Fruit fly (Drosophila melanogaster) whole organism, prepupa: ENCODE measurements around the gene Zmynd8.

Experiments used
- Blimp-1 ChIP-seq: fragments of 200-800 bp; sonication (Bioruptor generic); optimal IDR thresholded peaks from 3 replicates; lab custom pipeline; 2017; ENCODE audit warnings: missing biosample characterization, missing genetic modification characterization, mild to moderate bottlenecking, moderate library complexity, missing genetic modification reagents
- CG10669 ChIP-seq: fragments of 200-800 bp; sonication (Bioruptor generic); optimal IDR thresholded peaks from 3 replicates; lab custom pipeline; 2018; ENCODE audit warnings: missing biosample characterization, mild to moderate bottlenecking, missing genetic modification characterization, moderate library complexity
- CG11294 ChIP-seq: fragments of 200-800 bp; sonication (Bioruptor generic); IDR thresholded peaks from 2 replicates; pipeline ENCODE4 v1.3.6; 2022; ENCODE audit warnings: missing biosample characterization, missing genetic modification characterization
- CG11762 ChIP-seq: fragments of 200-800 bp; sonication (Bioruptor generic); optimal IDR thresholded peaks from 3 replicates; lab custom pipeline; 2016; ENCODE audit warnings: missing biosample characterization, missing genetic modification characterization; ENCODE audit not compliant: insufficient read depth
- CG11902 ChIP-seq: fragments of 200-800 bp; sonication (Bioruptor generic); optimal IDR thresholded peaks from 3 replicates; lab custom pipeline; 2016; ENCODE audit warnings: missing biosample characterization, missing genetic modification characterization
- CG15336 ChIP-seq: fragments of 200-800 bp; sonication (Bioruptor generic); IDR thresholded peaks from 2 replicates; pipeline ENCODE4 v1.3.6; 2022; ENCODE audit warnings: missing biosample characterization, missing genetic modification characterization
- CG16779 ChIP-seq: fragments of 200-800 bp; sonication (Bioruptor generic); optimal IDR thresholded peaks from 3 replicates; lab custom pipeline; 2017; ENCODE audit warnings: missing biosample characterization, mild to moderate bottlenecking, missing genetic modification characterization
- CG3032 ChIP-seq: fragments of 200-800 bp; optimal IDR thresholded peaks from 2 replicates; lab custom pipeline; 2019; ENCODE audit warnings: missing biosample characterization, mild to moderate bottlenecking, missing genetic modification characterization, moderate library complexity
- CG31627 ChIP-seq: fragments of 200-800 bp; sonication (Bioruptor generic); optimal IDR thresholded peaks from 3 replicates; lab custom pipeline; 2016; ENCODE audit warnings: missing biosample characterization, missing genetic modification characterization
- CG32006 ChIP-seq: fragments of 200-800 bp; sonication (Bioruptor generic); optimal IDR thresholded peaks from 3 replicates; lab custom pipeline; 2017; ENCODE audit warnings: missing biosample characterization, mild to moderate bottlenecking, missing genetic modification characterization
- CG3919 ChIP-seq: fragments of 200-800 bp; sonication (Bioruptor generic); optimal IDR thresholded peaks from 3 replicates; lab custom pipeline; 2016; ENCODE audit warnings: missing biosample characterization, missing genetic modification characterization
- CG4318 ChIP-seq: fragments of 200-800 bp; sonication (Bioruptor generic); optimal IDR thresholded peaks from 3 replicates; lab custom pipeline; 2017; ENCODE audit warnings: missing biosample characterization, mild to moderate bottlenecking, missing genetic modification characterization
- CG6163 ChIP-seq: fragments of 200-800 bp; sonication (Bioruptor generic); IDR thresholded peaks from 3 replicates; pipeline ENCODE4 v1.3.6; 2022; ENCODE audit warnings: missing biosample characterization, missing genetic modification characterization
- CG6854 ChIP-seq: fragments of 200-800 bp; sonication (Bioruptor generic); optimal IDR thresholded peaks from 2 replicates; lab custom pipeline; 2017; ENCODE audit warnings: missing biosample characterization, mild to moderate bottlenecking, missing genetic modification characterization
- CG7368 ChIP-seq: fragments of 200-800 bp; sonication (Bioruptor generic); optimal IDR thresholded peaks from 3 replicates; lab custom pipeline; 2016; ENCODE audit warnings: missing biosample characterization, missing genetic modification characterization
- CG8119 ChIP-seq: fragments of 200-800 bp; sonication (Bioruptor generic); IDR thresholded peaks from 3 replicates; pipeline ENCODE4 v1.3.6; 2022; ENCODE audit warnings: missing biosample characterization, missing genetic modification characterization
- CG8319 ChIP-seq: fragments of 200-800 bp; sonication (Bioruptor generic); optimal IDR thresholded peaks from 3 replicates; lab custom pipeline; 2016; ENCODE audit warnings: missing biosample characterization, missing genetic modification characterization
- CG8632 ChIP-seq: fragments of 200-800 bp; sonication (Bioruptor generic); optimal IDR thresholded peaks from 3 replicates; lab custom pipeline; 2016; ENCODE audit warnings: missing biosample characterization, missing genetic modification characterization
- CG9139 ChIP-seq: fragments of 200-800 bp; sonication (Bioruptor generic); optimal IDR thresholded peaks from 3 replicates; lab custom pipeline; 2017; ENCODE audit warnings: missing biosample characterization, mild to moderate bottlenecking, missing genetic modification characterization
- Hr39 ChIP-seq: fragments of 200-800 bp; sonication (Bioruptor generic); optimal IDR thresholded peaks from 2 replicates; lab custom pipeline; 2016; ENCODE audit warnings: missing biosample characterization, missing genetic modification characterization
- Lpt ChIP-seq: fragments of 200-800 bp; sonication (Bioruptor generic); optimal IDR thresholded peaks from 3 replicates; lab custom pipeline; 2016; ENCODE audit warnings: missing biosample characterization, missing genetic modification characterization
- OdsH ChIP-seq: fragments of 200-800 bp; sonication (Bioruptor generic); optimal IDR thresholded peaks from 3 replicates; lab custom pipeline; 2016; ENCODE audit warnings: missing biosample characterization, missing genetic modification characterization
- Sox15 ChIP-seq: fragments of 200-800 bp; sonication (Bioruptor generic); optimal IDR thresholded peaks from 3 replicates; lab custom pipeline; 2016; ENCODE audit warnings: missing biosample characterization, missing genetic modification characterization
- achi ChIP-seq: fragments of 200-800 bp; sonication (Bioruptor generic); optimal IDR thresholded peaks from 3 replicates; lab custom pipeline; 2016; ENCODE audit warnings: missing biosample characterization, missing genetic modification characterization
- acj6 ChIP-seq: fragments of 200-800 bp; sonication (Bioruptor generic); optimal IDR thresholded peaks from 3 replicates; lab custom pipeline; 2016; ENCODE audit warnings: missing biosample characterization, missing genetic modification characterization
- cyc ChIP-seq: fragments of 200-800 bp; sonication (Bioruptor generic); optimal IDR thresholded peaks from 3 replicates; lab custom pipeline; 2016; ENCODE audit warnings: missing biosample characterization, missing genetic modification characterization
- dac ChIP-seq: fragments of 200-800 bp; sonication (Bioruptor generic); optimal IDR thresholded peaks from 2 replicates; lab custom pipeline; 2017; ENCODE audit warnings: missing biosample characterization, mild to moderate bottlenecking, missing genetic modification characterization
- eg ChIP-seq: fragments of 200-800 bp; sonication (Bioruptor generic); IDR thresholded peaks from 3 replicates; pipeline ENCODE4 v1.3.6; 2022; ENCODE audit warnings: missing biosample characterization, missing genetic modification characterization
- fd59A ChIP-seq: fragments of 200-800 bp; sonication (Bioruptor generic); optimal IDR thresholded peaks from 2 replicates; lab custom pipeline; 2017; ENCODE audit warnings: missing biosample characterization, mild to moderate bottlenecking, missing genetic modification characterization, missing genetic modification reagents
- fkh ChIP-seq: fragments of 200-800 bp; sonication (Bioruptor generic); optimal IDR thresholded peaks from 3 replicates; lab custom pipeline; 2017; ENCODE audit warnings: missing biosample characterization, mild to moderate bottlenecking, missing genetic modification characterization, moderate library complexity
- lz ChIP-seq: fragments of 200-800 bp; sonication (Bioruptor generic); optimal IDR thresholded peaks from 3 replicates; lab custom pipeline; 2016; ENCODE audit warnings: missing biosample characterization, missing genetic modification characterization
- salr ChIP-seq, 2 experiments: fragments of 200-800 bp; sonication (Bioruptor generic); optimal IDR thresholded peaks; 3 replicates each; lab custom pipeline; 2016 to 2018; ENCODE audit warnings: missing biosample characterization in 2 of 2, missing genetic modification characterization in 2 of 2, mild to moderate bottlenecking in 1 of 2
- spab ChIP-seq: fragments of 200-800 bp; sonication (Bioruptor generic); optimal IDR thresholded peaks from 2 replicates; lab custom pipeline; 2017; ENCODE audit warnings: missing biosample characterization, mild to moderate bottlenecking, missing genetic modification characterization, missing genetic modification reagents
- ss ChIP-seq, 2 experiments: fragments of 200-800 bp; sonication (Bioruptor generic); optimal IDR thresholded peaks; 2 replicates in 1 of 2; 3 replicates in 1 of 2; lab custom pipeline; 2017 to 2018; ENCODE audit warnings: mild to moderate bottlenecking in 2 of 2, missing biosample characterization in 2 of 2, missing genetic modification characterization in 2 of 2, moderate library complexity in 1 of 2
- topi ChIP-seq: fragments of 200-800 bp; sonication (Bioruptor generic); optimal IDR thresholded peaks from 3 replicates; lab custom pipeline; 2016; ENCODE audit warnings: missing biosample characterization, missing genetic modification characterization
- vri ChIP-seq: fragments of 200-800 bp; sonication (Bioruptor generic); optimal IDR thresholded peaks from 3 replicates; lab custom pipeline; 2016; ENCODE audit warnings: missing biosample characterization, mild to moderate bottlenecking, missing genetic modification characterization

The Zmynd8 gene

dm6 chr3R:31689727-31690126 lies 20.5 kb downstream of the Zmynd8 start (continued):
- TF ChIP-seq CG3919: peak; percentile 57
- no peak for TF ChIP-seq topi (GFP tag; lab: Kevin White, UChicago)
- TF ChIP-seq CG8632 (GFP tag; lab: Kevin White, UChicago): no peak
- no peak for TF ChIP-seq Blimp-1
- TF ChIP-seq Hr39 (GFP tag; lab: Kevin White, UChicago): no peak
- TF ChIP-seq CG3032 (tag; lab: Kevin White, UChicago): peak; percentile 18
- TF ChIP-seq CG10669 (GFP tag; lab: Kevin White, UChicago): peak; percentile 15
- no peak for TF ChIP-seq lz (GFP tag; lab: Kevin White, UChicago)
- peak; percentile 47; the same call in 1 of the 3 replicates for TF ChIP-seq CG8119 (GFP tag; lab: Robert Waterston, UW)
- TF ChIP-seq salr (GFP tag; optimal IDR thresholded peaks at IDR 0.05; lab: Kevin White, UChicago): peak in 1 of 2 experiments; percentile 73
- TF ChIP-seq CG4318: peak; percentile 70
- TF ChIP-seq CG31627 (GFP tag; lab: Kevin White, UChicago): no peak
- TF ChIP-seq eg (GFP tag; lab: Robert Waterston, UW): no peak
- TF ChIP-seq fkh: no peak
- no peak for TF ChIP-seq CG11294 (GFP tag; lab: Robert Waterston, UW)
- TF ChIP-seq fd59A (GFP tag; lab: Kevin White, UChicago): no peak
- peak; percentile 56 for TF ChIP-seq CG15336 (GFP tag; lab: Robert Waterston, UW)
- TF ChIP-seq CG6854 (GFP tag; lab: Kevin White, UChicago): no peak
- TF ChIP-seq CG16779 (tag; lab: Kevin White, UChicago): no peak
- peak; percentile 51 for TF ChIP-seq achi (GFP tag; lab: Kevin White, UChicago)

DNA sequence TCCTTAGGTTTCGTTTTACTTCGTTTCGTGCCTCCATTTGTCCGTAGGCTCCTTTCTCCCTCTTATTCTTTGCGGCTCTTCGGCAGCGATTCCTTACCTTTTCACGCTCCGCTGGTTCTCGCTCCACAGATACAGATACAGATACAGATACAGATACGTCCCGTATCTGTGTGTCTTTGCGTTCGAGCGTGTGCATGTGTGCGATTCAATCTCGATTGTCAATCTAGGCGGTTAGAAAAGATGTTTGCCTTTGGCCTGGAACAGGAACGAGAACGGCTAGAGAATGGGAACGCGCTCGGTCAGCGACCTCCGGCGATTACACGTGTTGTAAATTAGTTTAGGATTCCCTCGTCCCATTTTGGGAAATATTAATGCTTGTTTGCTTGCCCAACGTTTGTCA lies 21.2 kb downstream of the Zmynd8 start:
- no peak for TF ChIP-seq Lpt
- TF ChIP-seq CG6163 (GFP tag; lab: Robert Waterston, UW): 0 out of 3 replicates have a peak, but pooled peaks have one; percentile 14
- TF ChIP-seq, all 60 proteins: peak for 1

- TF ChIP-seq CG7368 (GFP tag; lab: Kevin White, UChicago): no peak
- TF ChIP-seq Hr39 (GFP tag; lab: Kevin White, UChicago): no peak
Observed at dm6 chr3R:31696664-31697063, 27.4 kb downstream of the Zmynd8 start.

DNA sequence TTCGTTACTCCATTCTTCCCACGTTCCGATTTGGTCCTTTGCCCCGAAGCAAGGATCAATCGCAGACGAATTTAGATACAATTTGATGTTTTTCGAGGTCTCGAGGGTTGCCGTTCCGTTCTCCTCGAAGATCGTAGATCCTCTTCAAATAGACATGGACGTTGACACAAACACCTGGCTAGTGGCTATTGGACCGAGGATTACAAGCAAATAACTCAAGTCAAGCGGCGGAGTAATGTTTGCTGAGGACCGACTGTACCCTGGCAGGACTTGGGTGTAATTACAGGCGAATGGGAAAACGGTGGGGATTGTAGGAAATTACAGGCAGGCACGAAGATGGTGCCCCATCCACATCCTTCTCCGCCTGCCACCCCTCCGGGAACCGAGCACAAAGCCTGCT lies 28.3 kb downstream of the Zmynd8 start:
- TF ChIP-seq CG11762 (GFP tag; lab: Kevin White, UChicago): no peak
- no peak for TF ChIP-seq CG6854 (GFP tag; lab: Kevin White, UChicago)
- TF ChIP-seq salr (GFP tag; optimal IDR thresholded peaks at IDR 0.05; lab: Kevin White, UChicago): no peak
- no peak for TF ChIP-seq spab
- no peak for TF ChIP-seq lz (GFP tag; lab: Kevin White, UChicago)
- no peak for TF ChIP-seq fkh
- TF ChIP-seq CG8319 (GFP tag; lab: Kevin White, UChicago): no peak
- TF ChIP-seq CG11902 (GFP tag; lab: Kevin White, UChicago): no peak
- no peak for TF ChIP-seq CG10669 (GFP tag; lab: Kevin White, UChicago)
- TF ChIP-seq OdsH (GFP tag; lab: Kevin White, UChicago): no peak
- no peak for TF ChIP-seq CG32006 (GFP tag; lab: Kevin White, UChicago)
- TF ChIP-seq dac: no peak
- no peak for TF ChIP-seq ss (GFP tag; optimal IDR thresholded peaks at IDR 0.05; lab: Kevin White, UChicago)
- TF ChIP-seq CG9139: no peak
- TF ChIP-seq cyc: no peak
- no peak for TF ChIP-seq vri (GFP tag; lab: Kevin White, UChicago)
- no peak for TF ChIP-seq Lpt
- TF ChIP-seq Sox15 (GFP tag; lab: Kevin White, UChicago): no peak
- TF ChIP-seq acj6 (GFP tag; lab: Kevin White, UChicago): no peak
